Worm (Caenorhabditis elegans) whole organism, L4 larva: ENCODE data around the gene C17G10.6.

ENCODE experiments used
- D1046.2 ChIP-seq: fragments of 200-800 bp; sonication (Bioruptor generic); IDR thresholded peaks from 2 replicates; pipeline ENCODE4 v1.3.6; 2022; ENCODE audit warnings: missing genetic modification characterization, missing compliant biosample characterization
- F10B5.3 ChIP-seq: sonication (generic microtip); optimal IDR thresholded peaks from 2 replicates; lab custom pipeline; 2016; ENCODE audit warnings: mild to moderate bottlenecking, missing genetic modification characterization, missing compliant biosample characterization
- F37D6.2 ChIP-seq: sonication (generic microtip); optimal IDR thresholded peaks from 2 replicates; lab custom pipeline; 2016; ENCODE audit warnings: mild to moderate bottlenecking, missing genetic modification characterization, missing compliant biosample characterization
- F44E2.7 ChIP-seq: fragments of 200-800 bp; sonication (Bioruptor generic); IDR thresholded peaks from 2 replicates; pipeline ENCODE4 v2.1.2; 2022; ENCODE audit warnings: missing genetic modification characterization, missing compliant biosample characterization
- F49E8.2 ChIP-seq: sonication (generic microtip); optimal IDR thresholded peaks from 2 replicates; lab custom pipeline; 2016; ENCODE audit warnings: missing compliant biosample characterization, mild to moderate bottlenecking, missing genetic modification characterization, borderline replicate concordance
- ZK546.5 ChIP-seq, 2 experiments: sonication (generic microtip); optimal IDR thresholded peaks; 2 replicates each; lab custom pipeline; 2017; ENCODE audit warnings: missing biosample characterization in 2 of 2, missing genetic modification characterization in 2 of 2
- aha-1 ChIP-seq: fragments of 150-350 bp; peaks from one replicate; lab custom pipeline; 2014; ENCODE audit warnings: missing biosample characterization, missing genetic modification characterization
- ama-1 ChIP-seq: fragments of 150-350 bp; optimal IDR thresholded peaks from 2 replicates; lab custom pipeline; 2014; ENCODE audit warnings: inconsistent platforms, mixed read lengths
- arid-1 ChIP-seq: fragments of 200-800 bp; sonication (Bioruptor generic); conservative IDR thresholded peaks from 2 replicates; pipeline ENCODE4 v1.3.6; 2022; ENCODE audit warnings: missing genetic modification reagents, missing genetic modification characterization, missing compliant biosample characterization
- ceh-20 ChIP-seq: fragments of 200-800 bp; sonication (Bioruptor generic); IDR thresholded peaks from 2 replicates; pipeline ENCODE4 v1.3.6; 2022; ENCODE audit warnings: missing genetic modification reagents, missing genetic modification characterization, missing compliant biosample characterization
- ceh-44 ChIP-seq: fragments of 200-800 bp; sonication (Bioruptor generic); IDR thresholded peaks from 2 replicates; pipeline ENCODE4 v1.3.6; 2022; ENCODE audit warnings: missing genetic modification reagents, missing genetic modification characterization, missing compliant biosample characterization
- ces-1 ChIP-seq: fragments of 150-350 bp; sonication (generic microtip); optimal IDR thresholded peaks from 4 replicates; lab custom pipeline; 2014; ENCODE audit warnings: missing biosample characterization, missing genetic modification reagents, missing genetic modification characterization
- ctbp-1 ChIP-seq: fragments of 200-800 bp; sonication (Bioruptor generic); IDR thresholded peaks from 2 replicates; pipeline ENCODE4 v1.3.6; 2022; ENCODE audit warnings: missing genetic modification reagents, missing genetic modification characterization, missing compliant biosample characterization
- daf-16 ChIP-seq, 3 experiments: sonication (generic microtip); optimal IDR thresholded peaks; 2 replicates each; lab custom pipeline; 2016 to 2017; ENCODE audit warnings: missing genetic modification characterization in 3 of 3, missing genetic modification reagents in 3 of 3, mild to moderate bottlenecking in 2 of 3, missing compliant biosample characterization in 2 of 3, missing biosample characterization in 1 of 3, moderate library complexity in 1 of 3
- daf-8 ChIP-seq: fragments of 200-800 bp; sonication (Bioruptor generic); IDR thresholded peaks from 2 replicates; pipeline ENCODE4 v1.3.6; 2022; ENCODE audit warnings: missing genetic modification characterization, missing compliant biosample characterization
- dmd-6 ChIP-seq: fragments of 200-800 bp; sonication (Bioruptor generic); IDR thresholded peaks from 2 replicates; pipeline ENCODE4 v1.3.6; 2022; ENCODE audit warnings: missing genetic modification reagents, missing genetic modification characterization, missing compliant biosample characterization
- dve-1 ChIP-seq: sonication (generic microtip); optimal IDR thresholded peaks from 2 replicates; lab custom pipeline; 2017; ENCODE audit warnings: antibody characterized with exemption, mild to moderate bottlenecking, missing genetic modification characterization, missing compliant biosample characterization; ENCODE audit not compliant: insufficient read depth
- lim-7 ChIP-seq: fragments of 200-800 bp; sonication (Bioruptor generic); IDR thresholded peaks from 2 replicates; pipeline ENCODE4 v1.3.6; 2022; ENCODE audit warnings: missing genetic modification characterization, missing compliant biosample characterization
- lin-1 ChIP-seq: fragments of 200-800 bp; sonication (Bioruptor generic); IDR thresholded peaks from 2 replicates; pipeline ENCODE4 v1.3.6; 2022; ENCODE audit warnings: missing genetic modification reagents, missing genetic modification characterization, missing compliant biosample characterization
- lin-13 ChIP-seq: fragments of 150-350 bp; optimal IDR thresholded peaks from 2 replicates; lab custom pipeline; 2014; ENCODE audit warnings: missing biosample characterization, missing genetic modification reagents, missing genetic modification characterization
- lin-15B ChIP-seq: fragments of 150-350 bp; sonication (generic microtip); optimal IDR thresholded peaks from 3 replicates; lab custom pipeline; 2014; ENCODE audit warnings: missing biosample characterization, missing genetic modification characterization
- lin-29 ChIP-seq: fragments of 200-800 bp; sonication (Bioruptor generic); IDR thresholded peaks from 2 replicates; pipeline ENCODE4 v1.3.6; 2022; ENCODE audit warnings: missing genetic modification reagents, missing genetic modification characterization, missing compliant biosample characterization
- lin-38 ChIP-seq: fragments of 200-800 bp; sonication (Bioruptor generic); IDR thresholded peaks from 2 replicates; pipeline ENCODE4 v1.3.6; 2022; ENCODE audit warnings: missing genetic modification reagents, missing genetic modification characterization, missing compliant biosample characterization
- lir-3 ChIP-seq: sonication (generic microtip); optimal IDR thresholded peaks from 2 replicates; lab custom pipeline; 2016; ENCODE audit warnings: mild to moderate bottlenecking, missing genetic modification characterization, missing compliant biosample characterization
- lsy-2 ChIP-seq, 2 experiments: fragments of 150-350 bp in 1 of 2; sonication (generic microtip) in 1 of 2; optimal IDR thresholded peaks; 2 replicates each; lab custom pipeline; 2014 to 2017; ENCODE audit warnings: missing biosample characterization in 2 of 2, missing genetic modification characterization in 2 of 2
- mes-2 ChIP-seq: sonication (generic microtip); optimal IDR thresholded peaks from 2 replicates; lab custom pipeline; 2016; ENCODE audit warnings: missing genotype, mild to moderate bottlenecking, missing genetic modification characterization, missing compliant biosample characterization; ENCODE audit not compliant: poor library complexity, severe bottlenecking
- mxl-3 ChIP-seq: fragments of 200-800 bp; sonication (Bioruptor generic); optimal IDR thresholded peaks from 2 replicates; lab custom pipeline; 2018; ENCODE audit warnings: mild to moderate bottlenecking, missing genetic modification characterization, missing compliant biosample characterization
- nhr-102 ChIP-seq: sonication (generic microtip); optimal IDR thresholded peaks from 2 replicates; lab custom pipeline; 2016; ENCODE audit warnings: mild to moderate bottlenecking, missing genetic modification characterization, moderate library complexity, missing compliant biosample characterization
- nhr-25 ChIP-seq: sonication (generic microtip); optimal IDR thresholded peaks from 2 replicates; lab custom pipeline; 2017; ENCODE audit warnings: missing genetic modification characterization, mild to moderate bottlenecking, missing compliant biosample characterization, antibody characterized with exemption, moderate library complexity, borderline replicate concordance; ENCODE audit not compliant: insufficient read depth
- nhr-28 ChIP-seq: fragments of 150-350 bp; optimal IDR thresholded peaks from 2 replicates; lab custom pipeline; 2014; ENCODE audit warnings: missing biosample characterization, missing genetic modification characterization
- nhr-42 ChIP-seq: fragments of 200-800 bp; sonication (Bioruptor generic); IDR thresholded peaks from 2 replicates; pipeline ENCODE4 v1.3.6; 2022; ENCODE audit warnings: missing genetic modification characterization, missing compliant biosample characterization
- nhr-48 ChIP-seq: sonication (generic microtip); optimal IDR thresholded peaks from 2 replicates; lab custom pipeline; 2016; ENCODE audit warnings: mild to moderate bottlenecking, missing genetic modification characterization, missing compliant biosample characterization
- nhr-6 ChIP-seq: fragments of 150-350 bp; optimal IDR thresholded peaks from 2 replicates; lab custom pipeline; 2014; ENCODE audit warnings: missing biosample characterization, missing genetic modification characterization
- nhr-76 ChIP-seq: fragments of 150-350 bp; optimal IDR thresholded peaks from 2 replicates; lab custom pipeline; 2014; ENCODE audit warnings: missing biosample characterization, missing genetic modification characterization
- nhr-77 ChIP-seq: fragments of 150-350 bp; optimal IDR thresholded peaks from 2 replicates; lab custom pipeline; 2014; ENCODE audit warnings: missing biosample characterization, missing genetic modification characterization
- pha-4 ChIP-seq, 2 experiments: fragments of 150-350 bp in 1 of 2; fragments of 200-800 bp in 1 of 2; sonication (Bioruptor generic) in 1 of 2; IDR thresholded peaks in 1 of 2; optimal IDR thresholded peaks in 1 of 2; 2 replicates each; pipeline versions ENCODE4 v1.3.6 to Lab custom; 2014 to 2022; ENCODE audit warnings: missing genetic modification characterization in 2 of 2, missing genetic modification reagents in 2 of 2, missing biosample characterization in 1 of 2, missing compliant biosample characterization in 1 of 2
- pqm-1 ChIP-seq: sonication (generic microtip); optimal IDR thresholded peaks from 2 replicates; lab custom pipeline; 2017; ENCODE audit warnings: missing biosample characterization, missing genetic modification characterization
- rbr-2 ChIP-seq: sonication (generic microtip); optimal IDR thresholded peaks from 2 replicates; lab custom pipeline; 2016; ENCODE audit warnings: missing genotype, missing genetic modification characterization, missing compliant biosample characterization
- snpc-1.2 ChIP-seq: fragments of 200-800 bp; sonication (Bioruptor generic); IDR thresholded peaks from 2 replicates; pipeline ENCODE4 v1.3.6; 2022; ENCODE audit warnings: missing genetic modification reagents, missing genetic modification characterization, missing compliant biosample characterization
- snpc-4 ChIP-seq: fragments of 150-350 bp; optimal IDR thresholded peaks from 2 replicates; lab custom pipeline; 2014; ENCODE audit warnings: missing biosample characterization, missing genetic modification characterization
- spr-3 ChIP-seq: fragments of 200-800 bp; sonication (Bioruptor generic); optimal IDR thresholded peaks from 2 replicates; lab custom pipeline; 2018; ENCODE audit warnings: mild to moderate bottlenecking, missing genetic modification characterization, missing compliant biosample characterization
- unc-130 ChIP-seq: sonication (generic microtip); optimal IDR thresholded peaks from 2 replicates; lab custom pipeline; 2016; ENCODE audit warnings: missing genetic modification reagents, missing genetic modification characterization, missing compliant biosample characterization
- zfp-2 ChIP-seq: sonication (generic microtip); optimal IDR thresholded peaks from 2 replicates; lab custom pipeline; 2016; ENCODE audit warnings: mild to moderate bottlenecking, missing genetic modification characterization, missing compliant biosample characterization
- zip-11 ChIP-seq: fragments of 200-800 bp; sonication (Bioruptor generic); IDR thresholded peaks from 2 replicates; pipeline ENCODE4 v1.3.6; 2022; ENCODE audit warnings: missing genetic modification characterization, missing compliant biosample characterization
- zip-2 ChIP-seq: fragments of 150-350 bp; optimal IDR thresholded peaks from 2 replicates; lab custom pipeline; 2014; ENCODE audit warnings: missing biosample characterization, missing genetic modification characterization

The C17G10.6 gene

DNA sequence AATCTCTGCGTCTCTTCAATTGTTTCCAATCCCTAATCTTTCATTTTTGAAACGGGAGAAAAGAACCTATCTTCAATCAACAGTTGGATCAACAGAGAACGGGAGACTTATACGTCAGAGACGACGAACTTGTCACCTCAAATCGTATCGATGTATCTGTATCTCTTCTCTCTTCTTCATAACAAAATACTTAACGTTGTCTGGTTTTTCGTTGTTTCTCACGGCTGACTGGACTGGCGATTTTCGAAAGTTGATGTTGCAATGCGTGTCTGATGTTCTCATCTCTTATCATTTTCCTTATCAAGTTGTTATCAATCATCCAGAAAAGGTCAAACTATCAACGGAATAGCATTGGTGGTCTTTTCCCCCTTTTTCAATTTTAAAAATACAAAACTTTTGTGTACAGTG, 2.4 kb upstream of the C17G10.6 start (continued):
- TF ChIP-seq nhr-6 (tag; lab: Kevin White, UChicago) = peak; percentile 47
- TF ChIP-seq dve-1 (tag; lab: Kevin White, UChicago) = peak; percentile 68
- peak; percentile 91 for TF ChIP-seq nhr-48 (tag; lab: Kevin White, UChicago)
- no peak for TF ChIP-seq zip-11
- no peak for TF ChIP-seq F37D6.2 (tag; lab: Kevin White, UChicago)
- peak; percentile 98 for TF ChIP-seq aha-1 (tag; lab: Kevin White, UChicago)
- TF ChIP-seq lsy-2 (tag; optimal IDR thresholded peaks at IDR 0.05; lab: Kevin White, UChicago) = peak; percentile 23 to 45
- peak; percentile 62 for TF ChIP-seq pqm-1 (tag; lab: Kevin White, UChicago)
- TF ChIP-seq nhr-102 = no peak
- peak; percentile 58 for TF ChIP-seq mxl-3 (GFP tag; lab: Kevin White, UChicago)
- no peak for TF ChIP-seq lin-15B
- no peak for TF ChIP-seq zfp-2 (tag; lab: Kevin White, UChicago)
- TF ChIP-seq D1046.2 (GFP tag; lab: Robert Waterston, UW) = no peak
- TF ChIP-seq ama-1 (lab: Kevin White, UChicago) = no peak

ce11 chrII:5604441-5604840, 1.3 kb upstream of the C17G10.6 start:
- no peak for TF ChIP-seq nhr-102
- no peak for TF ChIP-seq nhr-25 (tag; lab: Kevin White, UChicago)
- TF ChIP-seq snpc-1.2 (GFP tag; lab: Robert Waterston, UW) = no peak
- no peak for TF ChIP-seq daf-8 (GFP tag; lab: Robert Waterston, UW)
- TF ChIP-seq nhr-76 (tag; lab: Kevin White, UChicago) = no peak
- no peak for TF ChIP-seq F44E2.7 (GFP tag; lab: Robert Waterston, UW)
- no peak for TF ChIP-seq lim-7 (GFP tag; lab: Robert Waterston, UW)
- TF ChIP-seq zip-2 (tag; lab: Kevin White, UChicago) = no peak

ce11 chrII:5599326-5600044, 3.6 kb downstream of the C17G10.6 start, which contains the start of gene C17G10.10:
Gene C17G10.10 (minus strand): TSS chrII:5599376.
- TF ChIP-seq arid-1 (GFP tag; lab: Robert Waterston, UW) (0 out of 2 replicates have a peak, but pooled peaks have one; percentile 44), F10B5.3 (tag; lab: Kevin White, UChicago) (peak; percentile 24), lsy-2 (tag; optimal IDR thresholded peaks at IDR 0.05; lab: Kevin White, UChicago) (peak in 1 of 2 experiments; percentile 65), lin-1 (GFP tag; lab: Robert Waterston, UW) (peak; percentile 33; the same call in 1 of the 2 replicates), mes-2 (peak; percentile 86), ceh-20 (GFP tag; lab: Robert Waterston, UW) (peak; percentile 39; the same call in 1 of the 2 replicates), spr-3 (GFP tag; lab: Kevin White, UChicago) (peak; percentile 70), pha-4 (GFP tag; IDR thresholded peaks at IDR 0.05; lab: Robert Waterston, UW) (peak; percentile 50), pha-4 (tag; optimal IDR thresholded peaks at IDR 0.05; lab: Kevin White, UChicago) (peak; percentile 6), daf-16 (GFP tag; optimal IDR thresholded peaks at IDR 0.05; lab: Kevin White, UChicago) (peak; percentile 35 to 79), daf-16 (tag; optimal IDR thresholded peaks at IDR 0.05; lab: Kevin White, UChicago) (peak; percentile 82), ces-1 (GFP tag; lab: Kevin White, UChicago) (no peak), nhr-102 (peak; percentile 68), dmd-6 (GFP tag; lab: Robert Waterston, UW) (peak; percentile 72), F49E8.2 (tag; lab: Kevin White, UChicago) (peak; percentile 47), nhr-48 (tag; lab: Kevin White, UChicago) (peak; percentile 66), ZK546.5 (tag; optimal IDR thresholded peaks at IDR 0.05; lab: Kevin White, UChicago) (no peak), lin-38 (GFP tag; lab: Robert Waterston, UW) (peak; percentile 69), ceh-44 (GFP tag; lab: Robert Waterston, UW) (0 out of 2 replicates have a peak, but pooled peaks have one; percentile 29), nhr-42 (GFP tag; lab: Robert Waterston, UW) (peak; percentile 74), snpc-4 (peak; percentile 93), rbr-2 (tag; lab: Kevin White, UChicago) (peak; percentile 67), nhr-77 (tag; lab: Kevin White, UChicago) (peak; percentile 25), pqm-1 (tag; lab: Kevin White, UChicago) (peak; percentile 33), lin-13 (GFP tag; lab: Kevin White, UChicago) (peak; percentile 39), lir-3 (tag; lab: Kevin White, UChicago) (no peak), unc-130 (GFP tag; lab: Kevin White, UChicago) (peak; percentile 39), nhr-28 (peak; percentile 72), lin-29 (GFP tag; lab: Robert Waterston, UW) (no peak), ctbp-1 (GFP tag; lab: Robert Waterston, UW) (no peak), zfp-2 (tag; lab: Kevin White, UChicago) (no peak)
